Fruit fly (Drosophila melanogaster) whole organism, wandering third instar larva: Measurements from ENCODE around the gene sdk.

ENCODE experiments used
- Abd-B ChIP-seq: fragments of >200 bp; optimal IDR thresholded peaks from 2 replicates; lab custom pipeline; 2017; ENCODE audit warnings: missing biosample characterization, missing genetic modification characterization
- CG32264 ChIP-seq: fragments of 200-800 bp; sonication (Bioruptor generic); optimal IDR thresholded peaks from 2 replicates; lab custom pipeline; 2016; ENCODE audit warnings: missing biosample characterization, missing genetic modification characterization
- CG9705 ChIP-seq: fragments of 200-800 bp; sonication (Bioruptor generic); optimal IDR thresholded peaks from 2 replicates; lab custom pipeline; 2018; ENCODE audit warnings: missing biosample characterization, mild to moderate bottlenecking, missing genetic modification characterization
- CrebA ChIP-seq: fragments of 200-800 bp; sonication (Bioruptor generic); optimal IDR thresholded peaks from 2 replicates; lab custom pipeline; 2016; ENCODE audit warnings: missing biosample characterization, mild to moderate bottlenecking, missing genetic modification characterization, borderline replicate concordance
- Dfd ChIP-seq: fragments of >200 bp; optimal IDR thresholded peaks from 2 replicates; lab custom pipeline; 2017; ENCODE audit warnings: missing biosample characterization, missing genetic modification characterization
- Dif ChIP-seq: fragments of 200-275, 200-300 bp; sonication (Bioruptor generic); optimal IDR thresholded peaks from 2 replicates; lab custom pipeline; 2018; ENCODE audit warnings: missing biosample characterization, missing genetic modification characterization; ENCODE audit not compliant: partially characterized antibody
- GATAd ChIP-seq: sonication (Bioruptor generic); optimal IDR thresholded peaks from 2 replicates; lab custom pipeline; 2016; ENCODE audit warnings: missing biosample characterization, missing genetic modification characterization
- HLH106 ChIP-seq: fragments of 200-800 bp; optimal IDR thresholded peaks from 3 replicates; lab custom pipeline; 2019; ENCODE audit warnings: missing biosample characterization, mild to moderate bottlenecking, missing genetic modification characterization, moderate library complexity
- Hnf4 ChIP-seq: fragments of 200-800 bp; sonication (Bioruptor generic); optimal IDR thresholded peaks from 2 replicates; lab custom pipeline; 2016; ENCODE audit warnings: missing biosample characterization, mild to moderate bottlenecking, missing genetic modification characterization
- Hr78 ChIP-seq: fragments of >200 bp; optimal IDR thresholded peaks from 2 replicates; lab custom pipeline; 2017; ENCODE audit warnings: missing biosample characterization, missing genetic modification characterization
- Hr83 ChIP-seq: fragments of 200-300 bp; sonication (Bioruptor generic); optimal IDR thresholded peaks from 2 replicates; lab custom pipeline; 2016; ENCODE audit warnings: missing biosample characterization, mild to moderate bottlenecking, missing genetic modification characterization, moderate library complexity; ENCODE audit not compliant: poor library complexity, severe bottlenecking
- Jra ChIP-seq: sonication (Bioruptor generic); optimal IDR thresholded peaks from 2 replicates; lab custom pipeline; 2016; ENCODE audit warnings: missing biosample characterization, missing genetic modification characterization
- Myc ChIP-seq: fragments of >200 bp; optimal IDR thresholded peaks from 2 replicates; lab custom pipeline; 2017
- N ChIP-seq: fragments of >200 bp; optimal IDR thresholded peaks from 2 replicates; lab custom pipeline; 2018; ENCODE audit warnings: missing biosample characterization, missing external identifiers, missing genetic modification characterization
- OdsH ChIP-seq: fragments of 200-800 bp; sonication (Bioruptor generic); optimal IDR thresholded peaks from 2 replicates; lab custom pipeline; 2016; ENCODE audit warnings: missing biosample characterization, mild to moderate bottlenecking, missing genetic modification characterization
- Rel ChIP-seq, 2 experiments: fragments of 200-800 bp; sonication (Bioruptor generic) in 1 of 2; optimal IDR thresholded peaks; 2 replicates in 1 of 2; 3 replicates in 1 of 2; lab custom pipeline; 2016 to 2019; ENCODE audit warnings: mild to moderate bottlenecking in 2 of 2, missing biosample characterization in 2 of 2, missing genetic modification characterization in 2 of 2, moderate library complexity in 1 of 2
- Sp1 ChIP-seq: fragments of 200-800 bp; sonication (Bioruptor generic); optimal IDR thresholded peaks from 3 replicates; lab custom pipeline; 2019; ENCODE audit warnings: missing biosample characterization, mild to moderate bottlenecking, missing genetic modification characterization, moderate library complexity
- Vsx2 ChIP-seq: fragments of 200-300, 225-300 bp; sonication (Bioruptor generic); optimal IDR thresholded peaks from 2 replicates; lab custom pipeline; 2018; ENCODE audit warnings: missing biosample characterization, missing genetic modification characterization; ENCODE audit not compliant: partially characterized antibody
- br ChIP-seq: fragments of 200-800 bp; sonication (Bioruptor generic); optimal IDR thresholded peaks from 2 replicates; lab custom pipeline; 2016; ENCODE audit warnings: missing biosample characterization, missing genetic modification characterization
- brk ChIP-seq: fragments of 200-800 bp; sonication (Bioruptor generic); optimal IDR thresholded peaks from 2 replicates; lab custom pipeline; 2016; ENCODE audit warnings: missing biosample characterization, mild to moderate bottlenecking, missing genetic modification characterization
- dl ChIP-seq, 2 experiments: fragments of 175-275, 200-275 bp in 1 of 2; fragments of 200-275 bp in 1 of 2; sonication (Bioruptor generic); optimal IDR thresholded peaks; lab custom pipeline; 2018; ENCODE audit warnings: mild to moderate bottlenecking in 2 of 2, missing biosample characterization in 2 of 2, missing genetic modification characterization in 2 of 2, moderate library complexity in 2 of 2; ENCODE audit not compliant: partially characterized antibody in 2 of 2, insufficient read depth in 1 of 2
- dmrt93B ChIP-seq: fragments of 200-800 bp; sonication (Bioruptor generic); optimal IDR thresholded peaks from 2 replicates; lab custom pipeline; 2018; ENCODE audit warnings: missing biosample characterization, mild to moderate bottlenecking, missing genetic modification characterization
- ey ChIP-seq: fragments of 200-800 bp; sonication (Bioruptor generic); optimal IDR thresholded peaks from 2 replicates; lab custom pipeline; 2016; ENCODE audit warnings: missing biosample characterization, missing genetic modification characterization
- foxo ChIP-seq, 2 experiments: fragments of 200-800 bp; sonication (Bioruptor generic); optimal IDR thresholded peaks; 2 replicates in 1 of 2; 3 replicates in 1 of 2; lab custom pipeline; 2016 to 2017; ENCODE audit warnings: missing biosample characterization in 2 of 2, missing genetic modification characterization in 2 of 2
- fru ChIP-seq: fragments of 200-800 bp; sonication (Bioruptor generic); optimal IDR thresholded peaks from 3 replicates; lab custom pipeline; 2016; ENCODE audit warnings: missing biosample characterization, mild to moderate bottlenecking, missing genetic modification characterization
- h ChIP-seq: fragments of 200-800 bp; sonication (Bioruptor generic); optimal IDR thresholded peaks from 3 replicates; lab custom pipeline; 2016; ENCODE audit warnings: missing biosample characterization, mild to moderate bottlenecking, missing genetic modification characterization
- jim ChIP-seq: fragments of 175-275, 200-325 bp; sonication (Bioruptor generic); optimal IDR thresholded peaks from 2 replicates; lab custom pipeline; 2016; ENCODE audit warnings: missing biosample characterization, mild to moderate bottlenecking, missing genetic modification characterization
- lola ChIP-seq: fragments of >200 bp; optimal IDR thresholded peaks from 2 replicates; lab custom pipeline; 2017; ENCODE audit warnings: missing biosample characterization, missing genetic modification characterization
- pan ChIP-seq: fragments of >200 bp; optimal IDR thresholded peaks from 2 replicates; lab custom pipeline; 2017
- psq ChIP-seq: fragments of 200-800 bp; sonication (Bioruptor generic); optimal IDR thresholded peaks from 3 replicates; lab custom pipeline; 2017; ENCODE audit warnings: missing biosample characterization, mild to moderate bottlenecking, missing genetic modification characterization, moderate library complexity
- rgr ChIP-seq: fragments of 200-800 bp; sonication (Bioruptor generic); optimal IDR thresholded peaks from 3 replicates; lab custom pipeline; 2016; ENCODE audit warnings: missing biosample characterization, mild to moderate bottlenecking, missing genetic modification characterization
- sage ChIP-seq: fragments of 200-800 bp; sonication (Bioruptor generic); optimal IDR thresholded peaks from 2 replicates; lab custom pipeline; 2016; ENCODE audit warnings: missing biosample characterization, mild to moderate bottlenecking, missing genetic modification characterization
- sv ChIP-seq: fragments of 200-800 bp; sonication (Bioruptor generic); optimal IDR thresholded peaks from 3 replicates; lab custom pipeline; 2016; ENCODE audit warnings: missing biosample characterization, missing genetic modification characterization
- tai ChIP-seq: sonication (Bioruptor generic); optimal IDR thresholded peaks from 2 replicates; lab custom pipeline; 2016; ENCODE audit warnings: missing biosample characterization, missing genetic modification characterization
- usp ChIP-seq: fragments of >200 bp; optimal IDR thresholded peaks from 2 replicates; lab custom pipeline; 2017; ENCODE audit warnings: missing biosample characterization, missing genetic modification characterization
- woc ChIP-seq: sonication (Bioruptor generic); optimal IDR thresholded peaks from 2 replicates; lab custom pipeline; 2016; ENCODE audit warnings: missing biosample characterization, mild to moderate bottlenecking, missing genetic modification characterization

The sdk gene

dm6 chrX:646395-647009, 40.1 kb upstream of the sdk start:
- TF ChIP-seq Rel (GFP tag; optimal IDR thresholded peaks at IDR 0.05; lab: Kevin White, UChicago) = no peak
- no peak for TF ChIP-seq Rel (tag; optimal IDR thresholded peaks at IDR 0.05; lab: Kevin White, UChicago)
- no peak for TF ChIP-seq Sp1 (GFP tag; lab: Kevin White, UChicago)
- TF ChIP-seq dl (GFP tag; optimal IDR thresholded peaks at IDR 0.05; lab: Kevin White, UChicago; ENCODE audit: insufficient read depth in 1 of 2, partially characterized antibody in 2 of 2) = no peak
- TF ChIP-seq Dfd = no peak
- no peak for TF ChIP-seq woc
- no peak for TF ChIP-seq Vsx2
- no peak for TF ChIP-seq sage
- no peak for TF ChIP-seq Hnf4 (GFP tag; lab: Kevin White, UChicago)
- TF ChIP-seq rgr (GFP tag; lab: Kevin White, UChicago) = no peak
- no peak for TF ChIP-seq CG32264 (GFP tag; lab: Kevin White, UChicago)

- TF ChIP-seq h (GFP tag; lab: Kevin White, UChicago) (no peak), pan (lab: Kevin White, UChicago) (no peak), psq (GFP tag; lab: Kevin White, UChicago) (peak; percentile 21), Hr83 (peak; percentile 10), N (GFP tag; lab: Kevin White, UChicago) (no peak), foxo (GFP tag; optimal IDR thresholded peaks at IDR 0.05; lab: Kevin White, UChicago) (peak in 1 of 2 experiments; percentile 39), CrebA (GFP tag; lab: Kevin White, UChicago) (no peak), Sp1 (GFP tag; lab: Kevin White, UChicago) (peak; percentile 11), lola (GFP tag; lab: Kevin White, UChicago) (no peak), Myc (no peak), CG9705 (GFP tag; lab: Kevin White, UChicago) (no peak), HLH106 (tag; lab: Kevin White, UChicago) (peak; percentile 34), br (GFP tag; lab: Kevin White, UChicago) (no peak), Jra (GFP tag; lab: Kevin White, UChicago) (no peak), Dfd (no peak), CG32264 (GFP tag; lab: Kevin White, UChicago) (no peak), Rel (GFP tag; optimal IDR thresholded peaks at IDR 0.05; lab: Kevin White, UChicago) (no peak), Rel (tag; optimal IDR thresholded peaks at IDR 0.05; lab: Kevin White, UChicago) (peak; percentile 33)
Measured at dm6 chrX:647056-647627, 39.5 kb upstream of the sdk start, which contains the start of gene Roc1a. Roc1a (plus strand) TSS chrX:647304.

dm6 chrX:654221-654620, 32.4 kb upstream of the sdk start:
- TF ChIP-seq br (GFP tag; lab: Kevin White, UChicago) = no peak
- no peak for TF ChIP-seq Dif (GFP tag; lab: Kevin White, UChicago)
- no peak for TF ChIP-seq tai (GFP tag; lab: Kevin White, UChicago)
- TF ChIP-seq usp = no peak
- TF ChIP-seq lola (GFP tag; lab: Kevin White, UChicago) = no peak

- TF ChIP-seq woc (peak; percentile 93), tai (GFP tag; lab: Kevin White, UChicago) (no peak), sv (GFP tag; lab: Kevin White, UChicago) (peak; percentile 95), dl (GFP tag; optimal IDR thresholded peaks at IDR 0.05; lab: Kevin White, UChicago; ENCODE audit: insufficient read depth in 1 of 2, partially characterized antibody in 2 of 2) (no peak), h (GFP tag; lab: Kevin White, UChicago) (peak; percentile 98), lola (GFP tag; lab: Kevin White, UChicago) (no peak), dmrt93B (GFP tag; lab: Kevin White, UChicago) (peak; percentile 92), N (GFP tag; lab: Kevin White, UChicago) (no peak), OdsH (GFP tag; lab: Kevin White, UChicago) (peak; percentile 95), psq (GFP tag; lab: Kevin White, UChicago) (peak; percentile 93), brk (GFP tag; lab: Kevin White, UChicago) (no peak), Abd-B (no peak), sage (peak; percentile 91), CG32264 (GFP tag; lab: Kevin White, UChicago) (peak; percentile 91), Jra (GFP tag; lab: Kevin White, UChicago) (peak; percentile 93), Sp1 (GFP tag; lab: Kevin White, UChicago) (peak; percentile 97), usp (no peak), Dif (GFP tag; lab: Kevin White, UChicago) (peak; percentile 20), Hr83 (peak; percentile 94), HLH106 (tag; lab: Kevin White, UChicago) (peak; percentile 97), pan (lab: Kevin White, UChicago) (no peak), CG9705 (GFP tag; lab: Kevin White, UChicago) (peak; percentile 96), Vsx2 (no peak), jim (GFP tag; lab: Kevin White, UChicago) (peak; percentile 11), foxo (GFP tag; optimal IDR thresholded peaks at IDR 0.05; lab: Kevin White, UChicago) (peak; percentile 82 to 98), Hr78 (GFP tag; lab: Kevin White, UChicago) (no peak), Myc (no peak), fru (GFP tag; lab: Kevin White, UChicago) (peak; percentile 97), Rel (GFP tag; optimal IDR thresholded peaks at IDR 0.05; lab: Kevin White, UChicago) (peak; percentile 95), Rel (tag; optimal IDR thresholded peaks at IDR 0.05; lab: Kevin White, UChicago) (peak; percentile 94), GATAd (GFP tag; lab: Kevin White, UChicago) (no peak), ey (GFP tag; lab: Kevin White, UChicago) (peak; percentile 98), br (GFP tag; lab: Kevin White, UChicago) (peak; percentile 97), CrebA (GFP tag; lab: Kevin White, UChicago) (no peak), Hnf4 (GFP tag; lab: Kevin White, UChicago) (peak; percentile 98), Dfd (no peak), rgr (GFP tag; lab: Kevin White, UChicago) (peak; percentile 98)
Measured at dm6 chrX:654949-655348, 31.7 kb upstream of the sdk start.
